Worm (Caenorhabditis elegans) whole organism, L3 larva: ENCODE data around the gene F17C11.13.

Experiments
- R02D3.7 ChIP-seq: fragments of 150-350 bp; optimal IDR thresholded peaks from 2 replicates; lab custom pipeline; 2014; ENCODE audit warnings: missing biosample characterization, missing genetic modification characterization
- ZK546.5 ChIP-seq: sonication (generic microtip); optimal IDR thresholded peaks from 2 replicates; lab custom pipeline; 2017; ENCODE audit warnings: missing biosample characterization, missing genetic modification characterization
- aly-2 ChIP-seq: fragments of 150-350 bp; optimal IDR thresholded peaks from 2 replicates; lab custom pipeline; 2014; ENCODE audit warnings: missing biosample characterization, missing genetic modification characterization
- ama-1 ChIP-seq: fragments of 150-350 bp; optimal IDR thresholded peaks from 2 replicates; lab custom pipeline; 2018
- ceh-16 ChIP-seq: sonication (generic microtip); optimal IDR thresholded peaks from 2 replicates; lab custom pipeline; 2017; ENCODE audit warnings: missing biosample characterization, missing genetic modification characterization
- ceh-28 ChIP-seq: fragments of 150-350 bp; optimal IDR thresholded peaks from 2 replicates; lab custom pipeline; 2014; ENCODE audit warnings: missing biosample characterization, missing genetic modification reagents, missing genetic modification characterization
- ceh-82 ChIP-seq: fragments of 150-350 bp; optimal IDR thresholded peaks from 2 replicates; lab custom pipeline; 2014; ENCODE audit warnings: missing biosample characterization, missing genetic modification characterization
- ceh-9 ChIP-seq: sonication (generic microtip); optimal IDR thresholded peaks from 2 replicates; lab custom pipeline; 2018; ENCODE audit warnings: missing biosample characterization, missing genetic modification characterization
- daf-12 ChIP-seq: fragments of 150-350 bp; optimal IDR thresholded peaks from 2 replicates; lab custom pipeline; 2014; ENCODE audit warnings: missing biosample characterization, missing genetic modification reagents, missing genetic modification characterization
- egl-27 ChIP-seq: sonication (generic microtip); optimal IDR thresholded peaks from 4 replicates; lab custom pipeline; 2017; ENCODE audit warnings: missing biosample characterization, missing genetic modification reagents, missing genetic modification characterization
- egl-5 ChIP-seq: fragments of 150-350 bp; optimal IDR thresholded peaks from 2 replicates; lab custom pipeline; 2017; ENCODE audit warnings: missing biosample characterization, missing genetic modification reagents, missing genetic modification characterization, inconsistent platforms
- elt-1 ChIP-seq: fragments of 150-350 bp; optimal IDR thresholded peaks from 2 replicates; lab custom pipeline; 2014; ENCODE audit warnings: missing biosample characterization, missing genetic modification characterization
- elt-2 ChIP-seq: sonication (generic microtip); optimal IDR thresholded peaks from 2 replicates; lab custom pipeline; 2016; ENCODE audit warnings: missing genetic modification reagents, mild to moderate bottlenecking, missing genetic modification characterization, missing compliant biosample characterization
- elt-3 ChIP-seq, 3 experiments: fragments of 150-350 bp in 1 of 3; sonication (generic microtip) in 2 of 3; optimal IDR thresholded peaks; 2 replicates in 2 of 3; 4 replicates in 1 of 3; lab custom pipeline; 2014 to 2017; ENCODE audit warnings: missing biosample characterization in 3 of 3, missing genetic modification characterization in 3 of 3
- fkh-10 ChIP-seq: sonication (generic microtip); optimal IDR thresholded peaks from 2 replicates; lab custom pipeline; 2017; ENCODE audit warnings: missing biosample characterization, missing genetic modification reagents, missing genetic modification characterization
- hmg-11 ChIP-seq: sonication (generic microtip); optimal IDR thresholded peaks from 2 replicates; lab custom pipeline; 2016; ENCODE audit warnings: missing genetic modification characterization, missing compliant biosample characterization
- jun-1 ChIP-seq: fragments of 150-350 bp; optimal IDR thresholded peaks from 2 replicates; lab custom pipeline; 2014; ENCODE audit warnings: missing biosample characterization, missing genetic modification reagents, missing genetic modification characterization
- lin-15B ChIP-seq: fragments of 150-350 bp; optimal IDR thresholded peaks from 2 replicates; lab custom pipeline; 2014; ENCODE audit warnings: missing biosample characterization, missing genetic modification characterization
- lin-39 ChIP-seq: fragments of 150-350 bp; optimal IDR thresholded peaks from 2 replicates; lab custom pipeline; 2018; ENCODE audit warnings: missing biosample characterization, missing genetic modification reagents, missing genetic modification characterization
- lsy-12 ChIP-seq: sonication (generic microtip); optimal IDR thresholded peaks from 2 replicates; lab custom pipeline; 2016; ENCODE audit warnings: mild to moderate bottlenecking, missing genetic modification characterization, missing compliant biosample characterization
- mdl-1 ChIP-seq: fragments of 150-350 bp; optimal IDR thresholded peaks from 2 replicates; lab custom pipeline; 2014; ENCODE audit warnings: missing biosample characterization, missing genetic modification characterization
- mml-1 ChIP-seq: fragments of 150-350 bp; sonication (generic microtip); optimal IDR thresholded peaks from 3 replicates; lab custom pipeline; 2014; ENCODE audit warnings: missing biosample characterization, missing genetic modification characterization
- nfya-1 ChIP-seq: sonication (generic microtip); optimal IDR thresholded peaks from 2 replicates; lab custom pipeline; 2017; ENCODE audit warnings: missing genetic modification characterization, mild to moderate bottlenecking, missing compliant biosample characterization, antibody characterized with exemption, moderate library complexity; ENCODE audit not compliant: insufficient read depth
- nhr-11 ChIP-seq: fragments of 150-350 bp; optimal IDR thresholded peaks from 2 replicates; lab custom pipeline; 2014; ENCODE audit warnings: missing biosample characterization, missing genetic modification characterization
- nhr-23 ChIP-seq: fragments of 150-350 bp; optimal IDR thresholded peaks from 2 replicates; lab custom pipeline; 2014; ENCODE audit warnings: missing biosample characterization, missing genetic modification reagents, missing genetic modification characterization
- nhr-237 ChIP-seq: fragments of 150-350 bp; optimal IDR thresholded peaks from 2 replicates; lab custom pipeline; 2014; ENCODE audit warnings: missing biosample characterization, missing genetic modification characterization
- nhr-25 ChIP-seq: sonication (generic microtip); optimal IDR thresholded peaks from 2 replicates; lab custom pipeline; 2017; ENCODE audit warnings: missing biosample characterization, missing genetic modification characterization
- nhr-28 ChIP-seq: fragments of 150-350 bp; optimal IDR thresholded peaks from 2 replicates; lab custom pipeline; 2014; ENCODE audit warnings: missing biosample characterization, missing genetic modification characterization
- nhr-43 ChIP-seq: sonication (generic microtip); optimal IDR thresholded peaks from 2 replicates; lab custom pipeline; 2016; ENCODE audit warnings: mild to moderate bottlenecking, missing genetic modification characterization, missing compliant biosample characterization; ENCODE audit not compliant: poor library complexity, severe bottlenecking
- nhr-67 ChIP-seq: fragments of 150-350 bp; optimal IDR thresholded peaks from 2 replicates; lab custom pipeline; 2014; ENCODE audit warnings: missing biosample characterization, missing genetic modification characterization
- nhr-77 ChIP-seq: fragments of 150-350 bp; optimal IDR thresholded peaks from 2 replicates; lab custom pipeline; 2014; ENCODE audit warnings: missing biosample characterization, missing genetic modification characterization
- pha-4 ChIP-seq: fragments of 150-350 bp; optimal IDR thresholded peaks from 2 replicates; lab custom pipeline; 2014; ENCODE audit warnings: missing biosample characterization, missing genetic modification reagents, missing genetic modification characterization
- pqm-1 ChIP-seq: fragments of 150-350 bp; optimal IDR thresholded peaks from 2 replicates; lab custom pipeline; 2017; ENCODE audit warnings: missing biosample characterization, missing genetic modification characterization, inconsistent platforms
- sea-2 ChIP-seq: fragments of 150-350 bp; sonication (generic microtip); optimal IDR thresholded peaks from 4 replicates; lab custom pipeline; 2014; ENCODE audit warnings: missing biosample characterization, missing genetic modification reagents, missing genetic modification characterization
- skn-1 ChIP-seq: fragments of 150-350 bp; optimal IDR thresholded peaks from 2 replicates; lab custom pipeline; 2014; ENCODE audit warnings: missing biosample characterization, missing genetic modification characterization
- snpc-4 ChIP-seq: fragments of 150-350 bp; optimal IDR thresholded peaks from 2 replicates; lab custom pipeline; 2014; ENCODE audit warnings: missing biosample characterization, missing genetic modification characterization
- tbx-2 ChIP-seq: sonication (generic microtip); optimal IDR thresholded peaks from 2 replicates; lab custom pipeline; 2016; ENCODE audit warnings: mild to moderate bottlenecking, missing genetic modification characterization, missing compliant biosample characterization
- unc-39 ChIP-seq: sonication (generic microtip); optimal IDR thresholded peaks from 4 replicates; lab custom pipeline; 2017; ENCODE audit warnings: missing biosample characterization, missing genetic modification characterization
- zag-1 ChIP-seq: fragments of 150-350 bp; optimal IDR thresholded peaks from 2 replicates; lab custom pipeline; 2014; ENCODE audit warnings: missing biosample characterization, missing genetic modification characterization
- ztf-11 ChIP-seq: fragments of 150-350 bp; optimal IDR thresholded peaks from 2 replicates; lab custom pipeline; 2014; ENCODE audit warnings: missing biosample characterization, missing genetic modification characterization
- ztf-4 ChIP-seq: fragments of 150-350 bp; optimal IDR thresholded peaks from 2 replicates; lab custom pipeline; 2014; ENCODE audit warnings: missing biosample characterization, missing genetic modification characterization

Gene F17C11.13

ce11 chrV:10954832-10955231, 891 bp upstream of the F17C11.13 start, which contains the start of gene F17C11.6:
TSS of gene F17C11.6 (plus strand) at chrV:10955121.
- TF ChIP-seq unc-39 (no peak), aly-2 (tag; lab: Kevin White, UChicago) (no peak), elt-2 (tag; lab: Kevin White, UChicago) (peak; percentile 70), nhr-25 (tag; lab: Kevin White, UChicago) (no peak), nhr-77 (tag; lab: Kevin White, UChicago) (no peak), egl-5 (tag; lab: Kevin White, UChicago) (no peak), nfya-1 (no peak), pqm-1 (peak; percentile 82), nhr-67 (tag; lab: Kevin White, UChicago) (no peak), zag-1 (tag; lab: Kevin White, UChicago) (no peak)

ce11 chrV:10958322-10958900, 2.7 kb downstream of the F17C11.13 start, which contains the start of gene pigt-1:
TSS of gene pigt-1 (minus strand) at chrV:10958821.
- no peak for TF ChIP-seq unc-39
- TF ChIP-seq elt-2 (tag; lab: Kevin White, UChicago): peak; percentile 37
- peak; percentile 35 for TF ChIP-seq ceh-28 (tag; lab: Kevin White, UChicago)
- TF ChIP-seq mdl-1 (tag; lab: Kevin White, UChicago): no peak
- TF ChIP-seq nhr-43 (tag; lab: Kevin White, UChicago): peak; percentile 28
- TF ChIP-seq nhr-77 (tag; lab: Kevin White, UChicago): no peak

DNA sequence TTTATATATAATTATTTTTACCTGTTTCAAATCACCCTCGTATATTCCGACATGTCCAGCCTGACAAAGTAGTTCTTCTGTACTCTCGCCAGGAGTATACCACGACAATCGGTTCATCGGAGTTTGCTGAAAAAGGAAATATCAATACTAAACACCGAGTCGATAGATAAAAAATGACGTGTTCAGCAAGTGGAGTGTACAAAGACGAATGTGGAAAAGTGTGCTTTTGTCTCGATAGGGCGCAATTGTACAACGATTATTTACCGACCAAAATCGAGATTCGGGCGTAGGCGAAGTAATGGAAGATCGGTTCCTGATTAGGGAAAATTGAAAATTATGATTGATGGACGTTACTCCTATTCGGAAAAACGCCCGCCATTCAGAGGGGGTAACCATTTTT, 4.8 kb downstream of the F17C11.13 start, which contains the start of gene vps-36:
vps-36 (minus strand) TSS at position 126 of the 400 bp plus-strand sequence.
- TF ChIP-seq ceh-28 (tag; lab: Kevin White, UChicago): no peak
- TF ChIP-seq snpc-4: no peak
- peak; percentile 59 for TF ChIP-seq pqm-1
- TF ChIP-seq ztf-4: no peak
- peak; percentile 74 for TF ChIP-seq pha-4
- TF ChIP-seq skn-1: no peak
- TF ChIP-seq elt-1 (tag; lab: Kevin White, UChicago): no peak
- no peak for TF ChIP-seq unc-39
- TF ChIP-seq lin-15B (tag; lab: Kevin White, UChicago): peak; percentile 21
- no peak for TF ChIP-seq nhr-237 (tag; lab: Kevin White, UChicago)
- TF ChIP-seq nhr-43 (tag; lab: Kevin White, UChicago): no peak
- no peak for TF ChIP-seq daf-12 (tag; lab: Kevin White, UChicago)
- TF ChIP-seq egl-27: no peak
- no peak for TF ChIP-seq nhr-28 (tag; lab: Kevin White, UChicago)
- TF ChIP-seq elt-2 (tag; lab: Kevin White, UChicago): peak; percentile 65
- no peak for TF ChIP-seq nhr-77 (tag; lab: Kevin White, UChicago)
- TF ChIP-seq nfya-1: no peak
- TF ChIP-seq nhr-23 (tag; lab: Kevin White, UChicago): no peak
- TF ChIP-seq sea-2 (GFP tag; lab: Kevin White, UChicago): no peak
- no peak for TF ChIP-seq ceh-16 (tag; lab: Kevin White, UChicago)

- no peak for TF ChIP-seq mml-1 (tag; lab: Kevin White, UChicago)
- TF ChIP-seq pqm-1: peak; percentile 20
- TF ChIP-seq fkh-10 (GFP tag; lab: Kevin White, UChicago): peak; percentile 67
- no peak for TF ChIP-seq ZK546.5 (tag; lab: Kevin White, UChicago)
- peak; percentile 73 for TF ChIP-seq nfya-1
- no peak for TF ChIP-seq R02D3.7 (tag; lab: Kevin White, UChicago)
- TF ChIP-seq nhr-23 (tag; lab: Kevin White, UChicago): no peak
- no peak for TF ChIP-seq elt-3 (tag; optimal IDR thresholded peaks at IDR 0.05; lab: Kevin White, UChicago)
- peak; percentile 32 for TF ChIP-seq ceh-28 (tag; lab: Kevin White, UChicago)
- peak; percentile 56 for TF ChIP-seq lin-39 (tag; lab: Kevin White, UChicago)
- TF ChIP-seq ceh-82 (tag; lab: Kevin White, UChicago): no peak
- peak; percentile 51 for TF ChIP-seq nhr-11 (tag; lab: Kevin White, UChicago)
- no peak for TF ChIP-seq nhr-25 (tag; lab: Kevin White, UChicago)
- TF ChIP-seq ceh-9: no peak
- no peak for TF ChIP-seq sea-2 (GFP tag; lab: Kevin White, UChicago)
- no peak for TF ChIP-seq unc-39
- peak; percentile 27 for TF ChIP-seq elt-2 (tag; lab: Kevin White, UChicago)
- TF ChIP-seq ama-1 (lab: Kevin White, UChicago): peak; percentile 60
- TF ChIP-seq nhr-77 (tag; lab: Kevin White, UChicago): no peak
- no peak for TF ChIP-seq nhr-43 (tag; lab: Kevin White, UChicago)
- TF ChIP-seq ztf-11 (tag; lab: Kevin White, UChicago): no peak
- TF ChIP-seq egl-5 (tag; lab: Kevin White, UChicago): peak; percentile 76
- TF ChIP-seq snpc-4: peak; percentile 42
- peak; percentile 43 for TF ChIP-seq lsy-12 (tag; lab: Kevin White, UChicago)
- peak; percentile 34 for TF ChIP-seq pha-4
- TF ChIP-seq hmg-11 (tag; lab: Kevin White, UChicago): peak; percentile 81
- TF ChIP-seq tbx-2: peak; percentile 59
- peak; percentile 52 for TF ChIP-seq jun-1 (tag; lab: Kevin White, UChicago)
Measured at ce11 chrV:10961448-10961870, 5.7 kb downstream of the F17C11.13 start.
